Worm (Caenorhabditis elegans) whole organism, mixed stage, embryonic: ENCODE data around the gene mtm-9.

Experiments
- nhr-237 ChIP-seq: fragments of 150-350 bp; optimal IDR thresholded peaks from 2 replicates; lab custom pipeline; 2014; ENCODE audit warnings: missing biosample characterization, missing genetic modification characterization
- nhr-76 ChIP-seq: sonication (generic microtip); optimal IDR thresholded peaks from 2 replicates; lab custom pipeline; 2017; ENCODE audit warnings: missing biosample characterization, missing genetic modification characterization
- unc-62 ChIP-seq: fragments of 150-350 bp; optimal IDR thresholded peaks from 2 replicates; lab custom pipeline; 2014; ENCODE audit warnings: missing biosample characterization, missing genetic modification reagents, missing genetic modification characterization

DNA sequence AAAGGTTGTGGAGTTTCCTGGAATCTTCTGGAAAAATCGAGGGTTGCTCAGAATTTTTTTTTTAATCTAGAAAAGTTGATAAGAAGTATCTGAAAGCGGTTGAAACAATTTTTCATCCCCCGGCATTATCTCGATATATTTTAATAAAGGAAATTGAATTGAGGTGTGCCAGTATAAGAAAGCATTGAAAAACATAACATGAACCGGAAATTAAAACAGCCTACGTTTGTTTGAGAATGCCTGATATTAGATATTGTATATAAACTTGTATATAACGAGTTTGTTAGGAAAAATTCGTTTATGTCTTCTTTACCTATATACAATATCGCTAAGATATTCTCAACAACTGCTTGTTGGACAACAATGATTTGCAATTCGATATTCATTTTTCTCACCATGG, 18.6 kb upstream of the mtm-9 start, which contains the start of gene str-30:
- no peak for TF ChIP-seq nhr-76
- TF ChIP-seq nhr-237 (tag; lab: Kevin White, UChicago), result no peak
- TF ChIP-seq unc-62 (GFP tag; lab: Kevin White, UChicago), result no peak
